Worm (Caenorhabditis elegans) whole organism, late embryonic: ENCODE data around the gene Y17G7B.22.

Experiments
- C08G9.2 ChIP-seq: sonication (generic microtip); optimal IDR thresholded peaks from 2 replicates; lab custom pipeline; 2016; ENCODE audit warnings: mild to moderate bottlenecking, missing genetic modification characterization, moderate library complexity, missing compliant biosample characterization
- F13H6.1 ChIP-seq: sonication (generic microtip); optimal IDR thresholded peaks from 2 replicates; lab custom pipeline; 2016; ENCODE audit warnings: missing genetic modification characterization, missing compliant biosample characterization
- T23F11.4 ChIP-seq: fragments of 200-800 bp; sonication (Bioruptor generic); optimal IDR thresholded peaks from 2 replicates; lab custom pipeline; 2018; ENCODE audit warnings: mild to moderate bottlenecking, missing genetic modification characterization, missing compliant biosample characterization
- ceh-48 ChIP-seq: sonication (generic microtip); optimal IDR thresholded peaks from 2 replicates; lab custom pipeline; 2016; ENCODE audit warnings: missing genetic modification characterization, inconsistent platforms, missing compliant biosample characterization
- ceh-6 ChIP-seq: fragments of 200-800 bp; sonication (Bioruptor generic); optimal IDR thresholded peaks from 2 replicates; lab custom pipeline; 2018; ENCODE audit warnings: mild to moderate bottlenecking, missing genetic modification characterization, missing compliant biosample characterization
- dmd-4 ChIP-seq: sonication (generic microtip); optimal IDR thresholded peaks from 2 replicates; lab custom pipeline; 2016; ENCODE audit warnings: borderline replicate concordance, missing genetic modification characterization, missing compliant biosample characterization
- eyg-1 ChIP-seq: sonication (generic microtip); optimal IDR thresholded peaks from 2 replicates; lab custom pipeline; 2016; ENCODE audit warnings: missing genotype, missing genetic modification characterization, missing compliant biosample characterization
- hlh-6 ChIP-seq: sonication (generic microtip); optimal IDR thresholded peaks from 2 replicates; lab custom pipeline; 2016; ENCODE audit warnings: missing genotype, missing genetic modification characterization, missing compliant biosample characterization
- nfya-1 ChIP-seq: sonication (generic microtip); optimal IDR thresholded peaks from 2 replicates; lab custom pipeline; 2017; ENCODE audit warnings: missing genetic modification characterization, mild to moderate bottlenecking, missing compliant biosample characterization, antibody characterized with exemption, moderate library complexity
- pqm-1 ChIP-seq: sonication (generic microtip); optimal IDR thresholded peaks from 2 replicates; lab custom pipeline; 2016; ENCODE audit warnings: missing genetic modification characterization, missing compliant biosample characterization
- sox-2 ChIP-seq: fragments of 200-800 bp; sonication (Bioruptor generic); IDR thresholded peaks from 2 replicates; pipeline ENCODE4 v1.3.6; 2022; ENCODE audit warnings: missing genetic modification reagents, missing genetic modification characterization, missing compliant biosample characterization
- syd-9 ChIP-seq: sonication (generic microtip); optimal IDR thresholded peaks from 2 replicates; lab custom pipeline; 2016; ENCODE audit warnings: mild to moderate bottlenecking, missing genetic modification characterization, moderate library complexity, missing compliant biosample characterization
- unc-42 ChIP-seq: sonication (generic microtip); optimal IDR thresholded peaks from 2 replicates; lab custom pipeline; 2016; ENCODE audit warnings: missing genotype, missing genetic modification characterization, missing compliant biosample characterization
- zip-5 ChIP-seq: sonication (generic microtip); optimal IDR thresholded peaks from 2 replicates; lab custom pipeline; 2016; ENCODE audit warnings: missing genetic modification characterization, missing compliant biosample characterization

- TF ChIP-seq nfya-1 (tag; lab: Kevin White, UChicago) (no peak), pqm-1 (tag; lab: Kevin White, UChicago) (no peak), unc-42 (no peak), zip-5 (tag; lab: Kevin White, UChicago) (no peak), hlh-6 (tag; lab: Kevin White, UChicago) (no peak), ceh-6 (GFP tag; lab: Kevin White, UChicago) (no peak), ceh-48 (tag; lab: Kevin White, UChicago) (no peak), sox-2 (GFP tag; lab: Robert Waterston, UW) (no peak), syd-9 (no peak), C08G9.2 (no peak), eyg-1 (tag; lab: Kevin White, UChicago) (no peak), F13H6.1 (tag; lab: Kevin White, UChicago) (no peak), T23F11.4 (GFP tag; lab: Kevin White, UChicago) (no peak), dmd-4 (tag; lab: Kevin White, UChicago) (no peak)
Observed at ce11 chrII:12050607-12051006, 17.2 kb upstream of the Y17G7B.22 start.
